Fruit fly (Drosophila melanogaster) whole organism, pupa: Measurements from ENCODE around the gene Ir93a.

Experiments
- CG14655 ChIP-seq: fragments of 200-800 bp; sonication (Bioruptor generic); optimal IDR thresholded peaks from 3 replicates; lab custom pipeline; 2017; ENCODE audit warnings: mild to moderate bottlenecking, missing biosample characterization, missing genetic modification reagents, missing genetic modification characterization
- Snoo ChIP-seq: fragments of 200-800 bp; sonication (Bioruptor generic); optimal IDR thresholded peaks from 3 replicates; lab custom pipeline; 2017; ENCODE audit warnings: missing biosample characterization, mild to moderate bottlenecking, missing genetic modification characterization, inconsistent platforms

DNA sequence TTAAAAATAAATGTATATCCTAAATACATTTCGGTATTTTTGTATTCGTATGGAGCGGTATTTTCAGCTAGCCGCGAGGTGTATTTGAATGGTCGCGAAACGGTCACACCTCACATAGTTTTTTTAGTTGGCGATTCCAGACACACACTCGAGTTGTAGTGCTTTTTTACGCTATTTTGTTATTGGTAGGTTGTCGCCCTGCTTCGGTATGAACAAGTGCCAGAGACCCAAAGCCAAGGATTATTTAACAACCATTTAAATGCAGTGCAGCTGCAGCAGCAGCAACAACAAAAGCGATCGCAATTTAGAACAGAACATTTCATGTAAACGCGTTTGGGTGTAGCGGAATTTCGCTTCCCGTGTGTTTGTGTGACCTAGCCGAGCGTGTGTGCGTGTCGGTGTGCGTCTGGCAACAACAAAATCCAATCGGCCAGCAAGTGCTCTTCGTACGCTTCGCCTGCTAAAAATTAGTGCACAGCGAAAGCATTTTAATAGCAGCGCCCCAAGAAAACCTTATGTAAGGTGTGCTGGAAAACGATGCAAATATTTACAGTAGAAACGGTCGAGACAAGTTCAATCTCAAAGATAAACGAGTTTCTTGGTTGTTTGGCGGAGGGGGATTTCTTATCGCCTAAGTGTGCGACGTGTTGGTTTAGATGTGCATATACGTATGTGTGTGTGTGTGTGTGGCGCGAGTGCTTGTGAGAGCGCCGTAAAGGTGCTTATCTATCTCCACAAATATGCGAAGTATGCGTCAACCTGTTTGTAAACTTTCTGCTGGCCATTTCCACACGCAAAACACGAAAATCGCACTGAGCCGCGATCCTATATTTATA lies 26.8 kb downstream of the Ir93a start, which contains the start of gene Synd:
- TF ChIP-seq Snoo (peak; percentile 6), CG14655 (GFP tag; lab: Kevin White, UChicago) (peak; percentile 27)
